Fruit fly (Drosophila melanogaster) whole organism, embryonic: Measurements from ENCODE around the gene CLS.

Experiments used
- Bdp1 ChIP-seq: fragments of 200-800 bp; sonication (Bioruptor generic); optimal IDR thresholded peaks from 3 replicates; lab custom pipeline; 2016; ENCODE audit warnings: missing biosample characterization, missing genetic modification characterization
- CG10565 ChIP-seq: fragments of 200-800 bp; sonication (Bioruptor generic); optimal IDR thresholded peaks from 3 replicates; lab custom pipeline; 2016; ENCODE audit warnings: missing biosample characterization, mild to moderate bottlenecking, missing genetic modification characterization
- CG10654 ChIP-seq: fragments of 200-800 bp; sonication (Bioruptor generic); optimal IDR thresholded peaks from 2 replicates; lab custom pipeline; 2016; ENCODE audit warnings: missing biosample characterization, missing genetic modification characterization
- CG11085 ChIP-seq: fragments of 200-800 bp; sonication (Bioruptor generic); IDR thresholded peaks from 2 replicates; pipeline ENCODE4 v1.3.6; 2022; ENCODE audit warnings: missing biosample characterization, missing genetic modification characterization
- CG11398 ChIP-seq: fragments of 200-800 bp; sonication (Bioruptor generic); optimal IDR thresholded peaks from 2 replicates; lab custom pipeline; 2016; ENCODE audit warnings: missing biosample characterization, missing genetic modification characterization
- CG12219 ChIP-seq: fragments of 200-800 bp; sonication (Bioruptor generic); optimal IDR thresholded peaks from 3 replicates; lab custom pipeline; 2018; ENCODE audit warnings: missing biosample characterization, mild to moderate bottlenecking, missing genetic modification characterization
- CG1233 ChIP-seq: fragments of 200-800 bp; sonication (Bioruptor generic); optimal IDR thresholded peaks from 4 replicates; lab custom pipeline; 2018; ENCODE audit warnings: missing biosample characterization, mild to moderate bottlenecking, missing genetic modification characterization
- CG12391 ChIP-seq: fragments of 200-800 bp; sonication (Bioruptor generic); optimal IDR thresholded peaks from 3 replicates; lab custom pipeline; 2018; ENCODE audit warnings: missing biosample characterization, mild to moderate bottlenecking, missing genetic modification characterization, moderate library complexity
- CG16815 ChIP-seq: fragments of 200-800 bp; sonication (Bioruptor generic); optimal IDR thresholded peaks from 3 replicates; lab custom pipeline; 2017; ENCODE audit warnings: missing biosample characterization, mild to moderate bottlenecking, missing genetic modification characterization
- CG3281 ChIP-seq: fragments of 200-800 bp; sonication (Bioruptor generic); optimal IDR thresholded peaks from 3 replicates; lab custom pipeline; 2017; ENCODE audit warnings: missing biosample characterization, mild to moderate bottlenecking, missing genetic modification characterization
- CG33213 ChIP-seq: fragments of 200-800 bp; sonication (Bioruptor generic); optimal IDR thresholded peaks from 3 replicates; lab custom pipeline; 2016; ENCODE audit warnings: missing biosample characterization, missing genetic modification characterization
- CG4328 ChIP-seq: fragments of 200-800 bp; sonication (Bioruptor generic); optimal IDR thresholded peaks from 3 replicates; lab custom pipeline; 2017; ENCODE audit warnings: missing biosample characterization, missing genetic modification reagents, missing genetic modification characterization
- CG5245 ChIP-seq: fragments of 200-800 bp; sonication (Bioruptor generic); optimal IDR thresholded peaks from 3 replicates; lab custom pipeline; 2016; ENCODE audit warnings: missing biosample characterization, missing genetic modification characterization
- CG6254 ChIP-seq: fragments of 200-800 bp; sonication (Bioruptor generic); optimal IDR thresholded peaks from 3 replicates; lab custom pipeline; 2017; ENCODE audit warnings: mild to moderate bottlenecking, missing biosample characterization, missing genetic modification reagents, missing genetic modification characterization
- CG7786 ChIP-seq: fragments of 200-800 bp; sonication (Bioruptor generic); optimal IDR thresholded peaks from 2 replicates; lab custom pipeline; 2016; ENCODE audit warnings: missing biosample characterization, missing genetic modification characterization
- CG7987 ChIP-seq: fragments of 200-800 bp; sonication (Bioruptor generic); optimal IDR thresholded peaks from 2 replicates; lab custom pipeline; 2018; ENCODE audit warnings: missing biosample characterization, mild to moderate bottlenecking, missing genetic modification characterization, moderate library complexity
- CG8359 ChIP-seq: fragments of 200-800 bp; sonication (Bioruptor generic); optimal IDR thresholded peaks from 2 replicates; lab custom pipeline; 2017; ENCODE audit warnings: missing biosample characterization, mild to moderate bottlenecking, missing genetic modification characterization, borderline replicate concordance
- Doc2 ChIP-seq: fragments of 200-800 bp; sonication (Bioruptor generic); IDR thresholded peaks from 2 replicates; pipeline ENCODE4 v1.3.6; 2022; ENCODE audit warnings: missing biosample characterization, missing genetic modification characterization
- Doc3 ChIP-seq: fragments of 200-800 bp; sonication (Bioruptor generic); IDR thresholded peaks from 3 replicates; pipeline ENCODE4 v1.3.6; 2022; ENCODE audit warnings: missing biosample characterization, missing genetic modification characterization; ENCODE audit not compliant: partially characterized antibody
- Hr3 ChIP-seq: fragments of 200-800 bp; sonication (Bioruptor generic); optimal IDR thresholded peaks from 3 replicates; lab custom pipeline; 2016; ENCODE audit warnings: missing biosample characterization, missing genetic modification characterization
- Hr51 ChIP-seq, 2 experiments: fragments of 200-800 bp; sonication (Bioruptor generic); optimal IDR thresholded peaks; 2 replicates in 1 of 2; 3 replicates in 1 of 2; lab custom pipeline; 2016 to 2018; ENCODE audit warnings: missing biosample characterization in 2 of 2, missing genetic modification characterization in 2 of 2, mild to moderate bottlenecking in 1 of 2, moderate library complexity in 1 of 2
- Max ChIP-seq: fragments of 200-800 bp; sonication (Bioruptor generic); optimal IDR thresholded peaks from 2 replicates; lab custom pipeline; 2016; ENCODE audit warnings: missing biosample characterization, mild to moderate bottlenecking, missing genetic modification characterization
- Meics ChIP-seq: fragments of 200-800 bp; sonication (Bioruptor generic); optimal IDR thresholded peaks from 2 replicates; lab custom pipeline; 2017; ENCODE audit warnings: missing biosample characterization, mild to moderate bottlenecking, missing genetic modification characterization
- Nf-YA ChIP-seq: fragments of 200-800 bp; sonication (Bioruptor generic); IDR thresholded peaks from 2 replicates; pipeline ENCODE4 v1.3.6; 2022; ENCODE audit warnings: missing biosample characterization, missing genetic modification characterization
- Oli ChIP-seq: fragments of 200-800 bp; sonication (Bioruptor generic); optimal IDR thresholded peaks from 2 replicates; lab custom pipeline; 2018; ENCODE audit warnings: missing biosample characterization, mild to moderate bottlenecking, missing genetic modification characterization, moderate library complexity
- Scr ChIP-seq: fragments of 200-800 bp; sonication (Bioruptor generic); IDR thresholded peaks from 2 replicates; pipeline ENCODE4 v1.3.6; 2022; ENCODE audit warnings: missing biosample characterization, missing genetic modification characterization; ENCODE audit not compliant: partially characterized antibody
- Usf ChIP-seq: fragments of 200-800 bp; sonication (Bioruptor generic); optimal IDR thresholded peaks from 2 replicates; lab custom pipeline; 2017; ENCODE audit warnings: missing genotype, missing biosample characterization, missing genetic modification characterization
- Xbp1 ChIP-seq: fragments of 200-800 bp; sonication (Bioruptor generic); optimal IDR thresholded peaks from 3 replicates; lab custom pipeline; 2016; ENCODE audit warnings: missing biosample characterization, mild to moderate bottlenecking, missing genetic modification characterization
- YL-1 ChIP-seq: fragments of 200-800 bp; sonication (Bioruptor generic); optimal IDR thresholded peaks from 3 replicates; lab custom pipeline; 2017; ENCODE audit warnings: missing biosample characterization, mild to moderate bottlenecking, missing genetic modification characterization
- caup ChIP-seq: fragments of 200-800 bp; sonication (Bioruptor generic); optimal IDR thresholded peaks from 3 replicates; lab custom pipeline; 2017; ENCODE audit warnings: missing biosample characterization, mild to moderate bottlenecking, missing genetic modification characterization, moderate library complexity; ENCODE audit not compliant: severe bottlenecking
- chn ChIP-seq: fragments of 200-800 bp; sonication (Bioruptor generic); optimal IDR thresholded peaks from 2 replicates; lab custom pipeline; 2016; ENCODE audit warnings: missing biosample characterization, missing genetic modification characterization
- corto ChIP-seq: fragments of 200-800 bp; sonication (Bioruptor generic); optimal IDR thresholded peaks from 2 replicates; lab custom pipeline; 2016; ENCODE audit warnings: missing biosample characterization, mild to moderate bottlenecking, missing genetic modification characterization, moderate library complexity
- danr ChIP-seq: fragments of 200-800 bp; sonication (Bioruptor generic); IDR thresholded peaks from 2 replicates; pipeline ENCODE4 v1.3.6; 2022; ENCODE audit warnings: missing biosample characterization, missing genetic modification characterization
- her ChIP-seq: fragments of 200-800 bp; sonication (Bioruptor generic); optimal IDR thresholded peaks from 2 replicates; lab custom pipeline; 2016; ENCODE audit warnings: missing biosample characterization, missing genetic modification characterization
- kah ChIP-seq: fragments of 200-800 bp; sonication (Bioruptor generic); optimal IDR thresholded peaks from 2 replicates; lab custom pipeline; 2018; ENCODE audit warnings: missing biosample characterization, mild to moderate bottlenecking, missing genetic modification characterization
- luna ChIP-seq: fragments of 200-800 bp; sonication (Bioruptor generic); optimal IDR thresholded peaks from 2 replicates; lab custom pipeline; 2016; ENCODE audit warnings: missing biosample characterization, missing genetic modification characterization
- maf-S ChIP-seq: fragments of 200-800 bp; sonication (Bioruptor generic); optimal IDR thresholded peaks from 2 replicates; lab custom pipeline; 2016; ENCODE audit warnings: missing biosample characterization, missing genetic modification characterization
- oc ChIP-seq: fragments of 200-800 bp; sonication (Bioruptor generic); optimal IDR thresholded peaks from 2 replicates; lab custom pipeline; 2018; ENCODE audit warnings: missing biosample characterization, mild to moderate bottlenecking, missing genetic modification characterization, moderate library complexity
- org-1 ChIP-seq: fragments of 200-800 bp; sonication (Bioruptor generic); optimal IDR thresholded peaks from 2 replicates; lab custom pipeline; 2017; ENCODE audit warnings: missing biosample characterization, missing genetic modification characterization
- pho ChIP-seq: fragments of 200-800 bp; sonication (Bioruptor generic); optimal IDR thresholded peaks from 2 replicates; lab custom pipeline; 2016; ENCODE audit warnings: missing biosample characterization, missing genetic modification characterization
- pros ChIP-seq: fragments of 200-800 bp; sonication (Bioruptor generic); optimal IDR thresholded peaks from 3 replicates; lab custom pipeline; 2019; ENCODE audit warnings: missing biosample characterization, mild to moderate bottlenecking, missing genetic modification characterization, moderate library complexity
- ssp ChIP-seq: fragments of 200-800 bp; sonication (Bioruptor generic); IDR thresholded peaks from 2 replicates; pipeline ENCODE4 v1.3.6; 2022; ENCODE audit warnings: missing biosample characterization, missing genetic modification characterization
- stc ChIP-seq: fragments of 200-800 bp; sonication (Bioruptor generic); IDR thresholded peaks from 2 replicates; pipeline ENCODE4 v1.3.6; 2022; ENCODE audit warnings: missing biosample characterization, missing genetic modification characterization
- usp ChIP-seq: fragments of >200 bp; optimal IDR thresholded peaks from 2 replicates; lab custom pipeline; 2017; ENCODE audit warnings: missing biosample characterization, missing genetic modification characterization
- wdn ChIP-seq: fragments of 200-800 bp; sonication (Bioruptor generic); IDR thresholded peaks from 2 replicates; pipeline ENCODE4 v1.3.6; 2022; ENCODE audit warnings: missing biosample characterization, missing genetic modification characterization
- wek ChIP-seq: fragments of 200-800 bp; sonication (Bioruptor generic); optimal IDR thresholded peaks from 3 replicates; lab custom pipeline; 2018; ENCODE audit warnings: missing biosample characterization, mild to moderate bottlenecking, missing genetic modification characterization, moderate library complexity
- z ChIP-seq: fragments of 200-800 bp; sonication (Bioruptor generic); IDR thresholded peaks from 3 replicates; pipeline ENCODE4 v1.3.6; 2022; ENCODE audit warnings: missing biosample characterization, missing genetic modification characterization
- zf30C ChIP-seq: fragments of 200-800 bp; sonication (Bioruptor generic); optimal IDR thresholded peaks from 3 replicates; lab custom pipeline; 2018; ENCODE audit warnings: missing biosample characterization, mild to moderate bottlenecking, missing genetic modification characterization
- zfh1 ChIP-seq: fragments of 200-800 bp; sonication (Bioruptor generic); IDR thresholded peaks from 3 replicates; pipeline ENCODE4 v1.3.6; 2022; ENCODE audit warnings: missing biosample characterization, missing genetic modification characterization

The CLS gene

dm6 chr3R:25646882-25647518 is 40.2 kb downstream of the CLS start:
- TF ChIP-seq CG7786 (GFP tag; lab: Kevin White, UChicago) (peak; percentile 97), Hr3 (GFP tag; lab: Kevin White, UChicago) (peak; percentile 94), YL-1 (GFP tag; lab: Kevin White, UChicago) (peak; percentile 51), chn (GFP tag; lab: Kevin White, UChicago) (peak; percentile 95), Xbp1 (GFP tag; lab: Kevin White, UChicago) (peak; percentile 96), CG7987 (GFP tag; lab: Kevin White, UChicago) (peak; percentile 94), wdn (GFP tag; lab: Robert Waterston, UW) (peak; percentile 86), Usf (GFP tag; lab: Kevin White, UChicago) (peak; percentile 89), Meics (GFP tag; lab: Kevin White, UChicago) (peak; percentile 92), Nf-YA (GFP tag; lab: Robert Waterston, UW) (peak; percentile 63; the same call in 1 of the 2 replicates), Scr (GFP tag; lab: Robert Waterston, UW) (peak; percentile 96), CG10654 (GFP tag; lab: Kevin White, UChicago) (peak; percentile 92), Bdp1 (GFP tag; lab: Kevin White, UChicago) (peak; percentile 81), Doc2 (GFP tag; lab: Robert Waterston, UW) (peak; percentile 69; the same call in 1 of the 2 replicates), CG16815 (GFP tag; lab: Kevin White, UChicago) (peak; percentile 93), her (GFP tag; lab: Kevin White, UChicago) (peak; percentile 95), org-1 (GFP tag; lab: Kevin White, UChicago) (peak; percentile 90), wek (peak; percentile 74), CG12391 (tag; lab: Kevin White, UChicago) (peak; percentile 95), CG33213 (peak; percentile 92), oc (tag; lab: Kevin White, UChicago) (peak; percentile 77), Max (GFP tag; lab: Kevin White, UChicago) (peak; percentile 90), Hr51 (GFP tag; optimal IDR thresholded peaks at IDR 0.05; lab: Kevin White, UChicago) (peak; percentile 87 to 97), zfh1 (GFP tag; lab: Robert Waterston, UW) (peak; percentile 91), caup (peak; percentile 91), kah (peak; percentile 54), CG10565 (GFP tag; lab: Kevin White, UChicago) (peak; percentile 49), CG3281 (GFP tag; lab: Kevin White, UChicago) (peak; percentile 91), CG1233 (GFP tag; lab: Kevin White, UChicago) (peak; percentile 90), CG11398 (peak; percentile 94), usp (GFP tag; lab: Kevin White, UChicago) (no peak), Oli (peak; percentile 87), pho (peak; percentile 96), CG5245 (GFP tag; lab: Kevin White, UChicago) (peak; percentile 81), z (GFP tag; lab: Robert Waterston, UW) (0 out of 3 replicates have a peak, but pooled peaks have one; percentile 37), luna (GFP tag; lab: Kevin White, UChicago) (peak; percentile 87), danr (GFP tag; lab: Robert Waterston, UW) (peak; percentile 87), CG4328 (GFP tag; lab: Kevin White, UChicago) (peak; percentile 95), corto (GFP tag; lab: Kevin White, UChicago) (no peak), ssp (peak; percentile 84), CG12219 (GFP tag; lab: Kevin White, UChicago) (peak; percentile 84), zf30C (no peak), stc (peak; percentile 76), pros (GFP tag; lab: Kevin White, UChicago) (peak; percentile 34), CG6254 (GFP tag; lab: Kevin White, UChicago) (peak; percentile 62), CG11085 (GFP tag; lab: Robert Waterston, UW) (peak; percentile 91), maf-S (GFP tag; lab: Kevin White, UChicago) (peak; percentile 95), CG8359 (GFP tag; lab: Kevin White, UChicago) (peak; percentile 31), Doc3 (GFP tag; lab: Robert Waterston, UW) (peak; percentile 96)
